Fruit fly (Drosophila melanogaster) whole organism, embryonic: ENCODE data around the gene grass.

Experiments
- Abd-B ChIP-seq: fragments of 200-800 bp; sonication (Bioruptor generic); optimal IDR thresholded peaks from 2 replicates; lab custom pipeline; 2018; ENCODE audit warnings: missing biosample characterization, mild to moderate bottlenecking, missing genetic modification characterization, moderate library complexity
- Atf-2 ChIP-seq: fragments of 200-800 bp; sonication (Bioruptor generic); optimal IDR thresholded peaks from 2 replicates; lab custom pipeline; 2016; ENCODE audit warnings: missing biosample characterization, missing genetic modification characterization
- Awh ChIP-seq: fragments of 200-800 bp; sonication (Bioruptor generic); IDR thresholded peaks from 2 replicates; pipeline ENCODE4, ENCODE4 v1.3.6; 2022; ENCODE audit warnings: missing biosample characterization, missing genetic modification characterization
- Blimp-1 ChIP-seq: fragments of 200-800 bp; sonication (Bioruptor generic); optimal IDR thresholded peaks from 3 replicates; lab custom pipeline; 2018; ENCODE audit warnings: missing biosample characterization, missing genetic modification characterization, mild to moderate bottlenecking, moderate library complexity, missing genetic modification reagents
- CG10959 ChIP-seq: fragments of 200-800 bp; sonication (Bioruptor generic); IDR thresholded peaks from 2 replicates; pipeline ENCODE4 v1.3.6; 2022; ENCODE audit warnings: missing biosample characterization, missing genetic modification characterization
- CG12236 ChIP-seq: fragments of 200-800 bp; sonication (Bioruptor generic); optimal IDR thresholded peaks from 2 replicates; lab custom pipeline; 2016; ENCODE audit warnings: missing biosample characterization, missing genetic modification characterization
- CG12744 ChIP-seq: fragments of 200-800 bp; sonication (Bioruptor generic); optimal IDR thresholded peaks from 2 replicates; lab custom pipeline; 2016; ENCODE audit warnings: missing biosample characterization, missing genetic modification characterization
- CG12769 ChIP-seq: fragments of 200-800 bp; sonication (Bioruptor generic); optimal IDR thresholded peaks from 2 replicates; lab custom pipeline; 2019; ENCODE audit warnings: missing biosample characterization, mild to moderate bottlenecking, missing genetic modification characterization, moderate library complexity
- CG12942 ChIP-seq: fragments of 200-800 bp; sonication (Bioruptor generic); optimal IDR thresholded peaks from 3 replicates; lab custom pipeline; 2016; ENCODE audit warnings: missing biosample characterization, missing genetic modification characterization
- CG16813 ChIP-seq: fragments of 200-800 bp; sonication (Bioruptor generic); IDR thresholded peaks from 3 replicates; pipeline ENCODE4 v1.3.6; 2022; ENCODE audit warnings: missing biosample characterization, missing genetic modification characterization; ENCODE audit not compliant: partially characterized antibody
- CG2199 ChIP-seq: fragments of 200-800 bp; sonication (Bioruptor generic); IDR thresholded peaks from 3 replicates; pipeline ENCODE4 v1.3.6; 2022; ENCODE audit warnings: missing biosample characterization, missing genetic modification characterization
- CG31365 ChIP-seq: fragments of 200-800 bp; sonication (Bioruptor generic); optimal IDR thresholded peaks from 2 replicates; lab custom pipeline; 2018; ENCODE audit warnings: missing biosample characterization, mild to moderate bottlenecking, missing genetic modification characterization
- CG7372 ChIP-seq: fragments of 200-800 bp; sonication (Bioruptor generic); IDR thresholded peaks from 2 replicates; pipeline ENCODE4 v1.3.6; 2022; ENCODE audit warnings: missing biosample characterization, missing genetic modification characterization
- CG7928 ChIP-seq: fragments of 200-800 bp; sonication (Bioruptor generic); optimal IDR thresholded peaks from 2 replicates; lab custom pipeline; 2017; ENCODE audit warnings: missing biosample characterization, mild to moderate bottlenecking, missing genetic modification characterization
- CG9215 ChIP-seq: fragments of 200-800 bp; sonication (Bioruptor generic); IDR thresholded peaks from 2 replicates; pipeline ENCODE4 v1.3.6; 2022; ENCODE audit warnings: missing biosample characterization, missing genetic modification characterization
- Dad ChIP-seq: fragments of 200-800 bp; sonication (Bioruptor generic); optimal IDR thresholded peaks from 3 replicates; lab custom pipeline; 2016; ENCODE audit warnings: missing biosample characterization, missing genetic modification characterization
- Dek ChIP-seq: fragments of 200-800 bp; sonication (Bioruptor generic); optimal IDR thresholded peaks from 3 replicates; lab custom pipeline; 2019; ENCODE audit warnings: missing biosample characterization, mild to moderate bottlenecking, missing genetic modification characterization, moderate library complexity
- E2f1 ChIP-seq: fragments of 200-800 bp; sonication (Bioruptor generic); IDR thresholded peaks from 2 replicates; pipeline ENCODE4 v1.3.6; 2022; ENCODE audit warnings: missing biosample characterization, missing genetic modification characterization
- Eip74EF ChIP-seq, 2 experiments: fragments of 200-800 bp in 1 of 2; fragments of >200 bp in 1 of 2; sonication (Bioruptor generic) in 1 of 2; optimal IDR thresholded peaks; 2 replicates each; lab custom pipeline; 2017 to 2019; ENCODE audit warnings: missing biosample characterization in 2 of 2, missing genetic modification characterization in 2 of 2, mild to moderate bottlenecking in 1 of 2, moderate library complexity in 1 of 2
- Gug ChIP-seq: fragments of 200-800 bp; sonication (Bioruptor generic); IDR thresholded peaks from 4 replicates; pipeline ENCODE4 v1.3.6; 2022; ENCODE audit warnings: missing biosample characterization, missing genetic modification characterization
- Hey ChIP-seq: fragments of 200-800 bp; sonication (Bioruptor generic); optimal IDR thresholded peaks from 3 replicates; lab custom pipeline; 2018; ENCODE audit warnings: missing biosample characterization, mild to moderate bottlenecking, missing genetic modification characterization
- Jarid2 ChIP-seq: fragments of 200-800 bp; sonication (Bioruptor generic); optimal IDR thresholded peaks from 3 replicates; lab custom pipeline; 2017; ENCODE audit warnings: mild to moderate bottlenecking, missing biosample characterization, missing genetic modification reagents, missing genetic modification characterization
- MBD-R2 ChIP-seq: fragments of 200-800 bp; sonication (Bioruptor generic); IDR thresholded peaks from 2 replicates; pipeline ENCODE4 v1.3.6; 2022; ENCODE audit warnings: missing biosample characterization, missing genetic modification characterization
- Med ChIP-seq: fragments of 200-800 bp; sonication (Bioruptor generic); peaks from one replicate; lab custom pipeline; 2016; ENCODE audit warnings: missing biosample characterization, missing genetic modification characterization, mild to moderate bottlenecking, inconsistent platforms, moderate library complexity
- NC2β ChIP-seq: fragments of 200-800 bp; sonication (Bioruptor generic); optimal IDR thresholded peaks from 2 replicates; lab custom pipeline; 2016; ENCODE audit warnings: missing biosample characterization, missing genetic modification characterization
- Oaz ChIP-seq: fragments of 200-800 bp; sonication (Bioruptor generic); IDR thresholded peaks from 2 replicates; pipeline ENCODE4 v1.3.6; 2022; ENCODE audit warnings: missing biosample characterization, missing genetic modification characterization
- Oli ChIP-seq: fragments of 200-800 bp; sonication (Bioruptor generic); optimal IDR thresholded peaks from 2 replicates; lab custom pipeline; 2018; ENCODE audit warnings: missing biosample characterization, mild to moderate bottlenecking, missing genetic modification characterization, moderate library complexity
- Pdp1 ChIP-seq, 2 experiments: fragments of 200-800 bp; sonication (Bioruptor generic); optimal IDR thresholded peaks; 3 replicates each; lab custom pipeline; 2016; ENCODE audit warnings: missing biosample characterization in 2 of 2, missing genetic modification characterization in 2 of 2, mild to moderate bottlenecking in 1 of 2, moderate library complexity in 1 of 2
- Ravus ChIP-seq: fragments of 200-800 bp; sonication (Bioruptor generic); IDR thresholded peaks from 2 replicates; pipeline ENCODE4 v1.3.6; 2022; ENCODE audit warnings: missing biosample characterization, missing genetic modification characterization
- abd-A ChIP-seq: fragments of 200-800 bp; sonication (Bioruptor generic); optimal IDR thresholded peaks from 3 replicates; lab custom pipeline; 2019; ENCODE audit warnings: missing biosample characterization, mild to moderate bottlenecking, missing genetic modification characterization, moderate library complexity
- amos ChIP-seq: fragments of 200-800 bp; sonication (Bioruptor generic); IDR thresholded peaks from 2 replicates; pipeline ENCODE4 v1.3.6; 2022; ENCODE audit warnings: missing biosample characterization, missing genetic modification characterization; ENCODE audit not compliant: partially characterized antibody
- ase ChIP-seq: fragments of 200-800 bp; sonication (Bioruptor generic); IDR thresholded peaks from 3 replicates; pipeline ENCODE4 v1.3.6; 2022; ENCODE audit warnings: missing biosample characterization, missing genetic modification characterization
- chinmo ChIP-seq: fragments of 200-800 bp; sonication (Bioruptor generic); IDR thresholded peaks from 4 replicates; pipeline ENCODE4 v1.3.6; 2022; ENCODE audit warnings: missing biosample characterization, missing genetic modification characterization; ENCODE audit not compliant: partially characterized antibody
- chn ChIP-seq: fragments of 200-800 bp; sonication (Bioruptor generic); optimal IDR thresholded peaks from 2 replicates; lab custom pipeline; 2016; ENCODE audit warnings: missing biosample characterization, missing genetic modification characterization
- ci ChIP-seq: fragments of 200-800 bp; sonication (Bioruptor generic); IDR thresholded peaks from 3 replicates; pipeline ENCODE4 v1.3.6; 2022; ENCODE audit warnings: missing biosample characterization, missing genetic modification characterization
- grn ChIP-seq: fragments of 200-800 bp; sonication (Bioruptor generic); optimal IDR thresholded peaks from 3 replicates; lab custom pipeline; 2017; ENCODE audit warnings: missing biosample characterization, missing genetic modification characterization
- inv ChIP-seq: fragments of 200-800 bp; sonication (Bioruptor generic); IDR thresholded peaks from 2 replicates; pipeline ENCODE4 v1.3.6; 2022; ENCODE audit warnings: missing biosample characterization, missing genetic modification characterization; ENCODE audit not compliant: partially characterized antibody
- ken ChIP-seq: fragments of 200-800 bp; sonication (Bioruptor generic); IDR thresholded peaks from 3 replicates; pipeline ENCODE4 v1.3.6; 2022; ENCODE audit warnings: missing biosample characterization, missing genetic modification characterization
- lmd ChIP-seq: fragments of 200-800 bp; sonication (Bioruptor generic); IDR thresholded peaks from 2 replicates; pipeline ENCODE4 v1.3.6; 2022; ENCODE audit warnings: missing biosample characterization, missing genetic modification characterization
- onecut ChIP-seq: fragments of 200-800 bp; sonication (Bioruptor generic); IDR thresholded peaks from 2 replicates; pipeline ENCODE4 v1.3.6; 2022; ENCODE audit warnings: missing biosample characterization, missing genetic modification characterization
- sd ChIP-seq: fragments of 200-800 bp; sonication (Bioruptor generic); optimal IDR thresholded peaks from 3 replicates; lab custom pipeline; 2018; ENCODE audit warnings: missing biosample characterization, mild to moderate bottlenecking, missing genetic modification characterization, moderate library complexity
- sr ChIP-seq: fragments of 200-800 bp; sonication (Bioruptor generic); IDR thresholded peaks from 3 replicates; pipeline ENCODE4 v1.3.6; 2022; ENCODE audit warnings: missing biosample characterization, missing genetic modification characterization
- sug ChIP-seq: fragments of 200-800 bp; optimal IDR thresholded peaks from 2 replicates; lab custom pipeline; 2019; ENCODE audit warnings: missing biosample characterization, mild to moderate bottlenecking, missing genetic modification characterization, moderate library complexity
- unc-4 ChIP-seq: fragments of 200-800 bp; sonication (Bioruptor generic); IDR thresholded peaks from 2 replicates; pipeline ENCODE4 v1.3.6; 2022; ENCODE audit warnings: missing biosample characterization, missing genetic modification characterization; ENCODE audit not compliant: partially characterized antibody
- vvl ChIP-seq: fragments of 200-800 bp; sonication (Bioruptor generic); IDR thresholded peaks from 2 replicates; pipeline ENCODE4 v1.3.6; 2022; ENCODE audit warnings: missing biosample characterization, missing genetic modification characterization
- wek ChIP-seq: fragments of 200-800 bp; sonication (Bioruptor generic); optimal IDR thresholded peaks from 3 replicates; lab custom pipeline; 2018; ENCODE audit warnings: missing biosample characterization, mild to moderate bottlenecking, missing genetic modification characterization, moderate library complexity

grass gene

dm6 chr3R:27131408-27131807 lies 26.3 kb upstream of the grass start (continued):
- TF ChIP-seq lmd = peak; percentile 28; the same call in 1 of the 2 replicates
- TF ChIP-seq, all 482 proteins: peak for 162

dm6 chr3R:27133992-27134391 lies 23.8 kb upstream of the grass start:
- peak; percentile 21 for TF ChIP-seq onecut (GFP tag; lab: Robert Waterston, UW)
- peak; percentile 90 for TF ChIP-seq sr (GFP tag; lab: Robert Waterston, UW)
- TF ChIP-seq Jarid2 (GFP tag; lab: Kevin White, UChicago) = no peak
- TF ChIP-seq Med (GFP tag; lab: Kevin White, UChicago) = peak; percentile 19
- peak; percentile 88 for TF ChIP-seq abd-A
- TF ChIP-seq CG10959 (GFP tag; lab: Robert Waterston, UW) = no peak
- no peak for TF ChIP-seq wek (GFP tag; lab: Kevin White, UChicago)
- no peak for TF ChIP-seq Oli
- TF ChIP-seq CG9215 (GFP tag; lab: Robert Waterston, UW) = no peak
- no peak for TF ChIP-seq Gug (GFP tag; lab: Robert Waterston, UW)
- TF ChIP-seq inv (GFP tag; lab: Robert Waterston, UW) = no peak
- 0 out of 4 replicates have a peak, but pooled peaks have one; percentile 74 for TF ChIP-seq chinmo (GFP tag; lab: Robert Waterston, UW)
- TF ChIP-seq CG12769 = peak; percentile 48
- TF ChIP-seq Pdp1 (GFP tag; optimal IDR thresholded peaks at IDR 0.05; lab: Kevin White, UChicago) = peak in 1 of 2 experiments; percentile 20
- peak in 1 of 2 experiments; percentile 76 for TF ChIP-seq Eip74EF (GFP tag; optimal IDR thresholded peaks at IDR 0.05; lab: Kevin White, UChicago)
- no peak for TF ChIP-seq MBD-R2 (GFP tag; lab: Robert Waterston, UW)
- TF ChIP-seq sd (tag; lab: Kevin White, UChicago) = peak; percentile 64
- peak; percentile 93 for TF ChIP-seq vvl
- TF ChIP-seq, all 482 proteins: peak for 10

dm6 chr3R:27134728-27135361 lies 22.9 kb upstream of the grass start:
- TF ChIP-seq CG2199 (0 out of 3 replicates have a peak, but pooled peaks have one; percentile 16), Ravus (GFP tag; lab: Robert Waterston, UW) (no peak), chn (GFP tag; lab: Kevin White, UChicago) (no peak), Abd-B (no peak), E2f1 (GFP tag; lab: Robert Waterston, UW) (no peak), Dek (tag; lab: Kevin White, UChicago) (no peak), CG7372 (GFP tag; lab: Robert Waterston, UW) (no peak), sug (tag; lab: Kevin White, UChicago) (peak; percentile 39), Hey (tag; lab: Kevin White, UChicago) (no peak), amos (GFP tag; lab: Robert Waterston, UW) (no peak), CG12236 (GFP tag; lab: Kevin White, UChicago) (no peak), Pdp1 (GFP tag; optimal IDR thresholded peaks at IDR 0.05; lab: Kevin White, UChicago) (peak in 1 of 2 experiments; percentile 95), CG12744 (no peak), grn (GFP tag; lab: Kevin White, UChicago) (no peak), ci (GFP tag; lab: Robert Waterston, UW) (0 out of 3 replicates have a peak, but pooled peaks have one; percentile 15), CG16813 (GFP tag; lab: Robert Waterston, UW) (no peak), Oaz (no peak), Atf-2 (GFP tag; lab: Kevin White, UChicago) (no peak), ase (GFP tag; lab: Robert Waterston, UW) (no peak), CG12942 (GFP tag; lab: Kevin White, UChicago) (no peak), unc-4 (GFP tag; lab: Robert Waterston, UW) (no peak), Dad (GFP tag; lab: Kevin White, UChicago) (no peak), CG7928 (GFP tag; lab: Kevin White, UChicago) (no peak), NC2β (GFP tag; lab: Kevin White, UChicago) (no peak), ken (GFP tag; lab: Robert Waterston, UW) (0 out of 3 replicates have a peak, but pooled peaks have one; percentile 15), Med (GFP tag; lab: Kevin White, UChicago) (peak; percentile 50), Awh (GFP tag; lab: Robert Waterston, UW) (no peak), CG31365 (tag; lab: Kevin White, UChicago) (no peak), sr (GFP tag; lab: Robert Waterston, UW) (peak; percentile 70), Blimp-1 (GFP tag; lab: Kevin White, UChicago) (peak; percentile 65)
